Fruit fly (Drosophila melanogaster): ENCODE results near the gene CG3386.

Gene CG3386

DNA sequence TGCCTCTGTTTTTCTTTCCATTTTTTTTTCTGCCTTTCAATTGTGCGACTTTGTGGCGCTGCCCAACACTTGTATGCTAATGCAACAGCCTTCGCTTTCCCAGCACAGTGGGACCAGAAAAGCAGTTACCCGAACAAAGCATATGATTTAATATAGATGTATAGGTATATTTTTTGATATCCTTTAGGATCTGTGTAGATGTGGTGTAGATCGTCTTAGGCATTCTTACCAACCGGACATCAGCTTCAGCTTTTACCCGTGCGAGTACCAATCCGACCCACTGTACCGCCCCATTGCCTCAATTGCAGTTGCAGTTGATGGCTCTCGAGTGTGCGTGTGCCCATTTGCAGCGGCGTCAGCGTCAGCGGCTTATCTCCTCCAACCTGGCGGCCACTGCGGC is 45.8 kb downstream of the CG3386 start (continued):
- peak; percentile 37 for TF ChIP-seq CG8089 (GFP tag; optimal IDR thresholded peaks at IDR 0.05)

DNA sequence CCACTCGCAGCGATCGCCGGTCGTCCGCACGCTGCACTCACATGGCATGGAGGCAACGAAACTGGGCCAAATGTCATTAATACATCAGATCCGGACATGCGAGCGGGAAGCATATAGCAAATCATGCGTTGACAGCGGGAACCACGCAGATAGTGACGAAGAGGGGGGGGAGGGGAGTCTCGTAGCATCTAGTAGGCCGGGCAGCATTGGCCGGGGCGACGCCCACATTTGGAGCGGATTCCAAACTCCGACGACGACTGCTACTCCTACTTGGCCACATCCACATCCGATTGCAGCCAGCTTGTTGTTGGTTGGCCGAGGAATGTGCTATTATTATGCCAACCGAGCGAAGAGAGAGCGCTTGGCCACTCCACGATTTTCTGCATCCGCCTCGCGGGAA is 46.7 kb downstream of the CG3386 start:
- TF ChIP-seq CG8765 (GFP tag; IDR thresholded peaks at IDR 0.05) (no peak), CG7372 (GFP tag; IDR thresholded peaks at IDR 0.05) (no peak), Med (GFP tag) (peak; percentile 55), Dfd (GFP tag; optimal IDR thresholded peaks at IDR 0.05) (no peak), sr (GFP tag; IDR thresholded peaks at IDR 0.05) (peak; percentile 71), sqz (GFP tag; optimal IDR thresholded peaks at IDR 0.05) (no peak), crol (GFP tag; IDR thresholded peaks at IDR 0.05) (peak; percentile 73), CG7987 (GFP tag; optimal IDR thresholded peaks at IDR 0.05) (peak; percentile 15), CG2889 (GFP tag; IDR thresholded peaks at IDR 0.05) (0 out of 3 replicates have a peak, but pooled peaks have one; percentile 12)

DNA sequence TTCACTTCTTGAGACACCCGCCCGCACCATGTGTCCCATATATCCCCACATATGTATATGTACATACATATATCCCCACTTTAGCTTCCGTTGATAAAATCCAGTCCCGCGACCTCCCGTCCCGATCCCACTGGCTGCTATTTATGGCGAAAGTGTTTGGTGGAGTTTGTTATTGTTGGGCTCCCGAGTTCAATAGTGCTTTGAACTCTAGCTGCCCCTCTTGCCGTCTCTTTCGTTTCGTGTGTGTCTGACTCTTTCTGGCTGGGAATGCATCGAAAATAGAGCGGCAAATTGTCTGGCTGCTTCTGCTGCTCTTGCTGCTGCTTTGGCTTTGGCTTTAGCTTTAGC is 47.3 kb downstream of the CG3386 start:
- peak; percentile 54 for TF ChIP-seq CG1832 (GFP tag; optimal IDR thresholded peaks at IDR 0.05)
- TF ChIP-seq CG10321 (GFP tag; IDR thresholded peaks at IDR 0.05) = peak; percentile 31; the same call in 1 of the 2 replicates
- TF ChIP-seq insv (GFP tag; optimal IDR thresholded peaks at IDR 0.05) = no peak
- peak; percentile 67 for TF ChIP-seq kni (GFP tag; optimal IDR thresholded peaks at IDR 0.05)
- TF ChIP-seq CG30020 (tag; optimal IDR thresholded peaks at IDR 0.05) = no peak
- TF ChIP-seq CG11723 (GFP tag; optimal IDR thresholded peaks at IDR 0.05) = no peak
- TF ChIP-seq Ravus (GFP tag; IDR thresholded peaks at IDR 0.05) = no peak
- no peak for TF ChIP-seq Doc3 (GFP tag; IDR thresholded peaks at IDR 0.05; ENCODE audit: partially characterized antibody)
- peak; percentile 85 for TF ChIP-seq Blimp-1 (GFP tag; optimal IDR thresholded peaks at IDR 0.05)
- TF ChIP-seq CG1602 (GFP tag; optimal IDR thresholded peaks at IDR 0.05) = no peak
- TF ChIP-seq kah (GFP tag; optimal IDR thresholded peaks at IDR 0.05) = peak; percentile 73
- TF ChIP-seq Sry-β (GFP tag; optimal IDR thresholded peaks at IDR 0.05) = no peak
- TF ChIP-seq pros (GFP tag; optimal IDR thresholded peaks at IDR 0.05) = peak; percentile 17
- no peak for TF ChIP-seq CG2120 (GFP tag; optimal IDR thresholded peaks at IDR 0.05)
- TF ChIP-seq sd (tag; optimal IDR thresholded peaks at IDR 0.05) = peak; percentile 86
- no peak for TF ChIP-seq ATbp (GFP tag; optimal IDR thresholded peaks at IDR 0.05)
- TF ChIP-seq ro (GFP tag; IDR thresholded peaks at IDR 0.05) = 0 out of 2 replicates have a peak, but pooled peaks have one; percentile 4
- peak; percentile 32 for TF ChIP-seq CG7556 (GFP tag; optimal IDR thresholded peaks at IDR 0.05)
- TF ChIP-seq CG6272 (GFP tag; IDR thresholded peaks at IDR 0.05) = no peak
- TF ChIP-seq hbn (GFP tag; IDR thresholded peaks at IDR 0.05; ENCODE audit: partially characterized antibody) = no peak
- TF ChIP-seq CG18262 (tag; optimal IDR thresholded peaks at IDR 0.05) = no peak
- peak; percentile 72; the same call in 1 of the 2 replicates for TF ChIP-seq crol (GFP tag; IDR thresholded peaks at IDR 0.05)
- 0 out of 2 replicates have a peak, but pooled peaks have one; percentile 2 for TF ChIP-seq Dip2 (GFP tag; IDR thresholded peaks at IDR 0.05)
- no peak for TF ChIP-seq MBD-R2 (GFP tag; IDR thresholded peaks at IDR 0.05)
- no peak for TF ChIP-seq dmrt99B (tag; optimal IDR thresholded peaks at IDR 0.05)
- TF ChIP-seq Gsc (GFP tag; IDR thresholded peaks at IDR 0.05) = no peak
- TF ChIP-seq Hr78 (GFP tag; optimal IDR thresholded peaks at IDR 0.05) = peak in 1 of 2 experiments; percentile 96
- no peak for TF ChIP-seq CG2116 (GFP tag; optimal IDR thresholded peaks at IDR 0.05)
- no peak for TF ChIP-seq Hsf (GFP tag; optimal IDR thresholded peaks at IDR 0.05)
- TF ChIP-seq Eip74EF (GFP tag; optimal IDR thresholded peaks at IDR 0.05) = peak in 1 of 2 experiments; percentile 16
- TF ChIP-seq CG11456 (GFP tag; IDR thresholded peaks at IDR 0.05) = no peak
- peak; percentile 21 for TF ChIP-seq CG14965 (GFP tag; optimal IDR thresholded peaks at IDR 0.05; ENCODE audit: borderline replicate concordance)
- TF ChIP-seq aop (GFP tag; IDR thresholded peaks at IDR 0.05) = 0 out of 2 replicates have a peak, but pooled peaks have one; percentile 2
